Fruit fly (Drosophila melanogaster) whole organism, wandering third instar larva: ENCODE results near the gene Prim2.

ENCODE experiments used
- Abd-B ChIP-seq: fragments of >200 bp; optimal IDR thresholded peaks from 2 replicates; lab custom pipeline; 2017; ENCODE audit warnings: missing biosample characterization, missing genetic modification characterization
- CG32264 ChIP-seq: fragments of 200-800 bp; sonication (Bioruptor generic); optimal IDR thresholded peaks from 2 replicates; lab custom pipeline; 2016; ENCODE audit warnings: missing biosample characterization, missing genetic modification characterization
- Vsx2 ChIP-seq: fragments of 200-300, 225-300 bp; sonication (Bioruptor generic); optimal IDR thresholded peaks from 2 replicates; lab custom pipeline; 2018; ENCODE audit warnings: missing biosample characterization, missing genetic modification characterization; ENCODE audit not compliant: partially characterized antibody
- h ChIP-seq: fragments of 200-800 bp; sonication (Bioruptor generic); optimal IDR thresholded peaks from 3 replicates; lab custom pipeline; 2016; ENCODE audit warnings: missing biosample characterization, mild to moderate bottlenecking, missing genetic modification characterization
- jim ChIP-seq: fragments of 175-275, 200-325 bp; sonication (Bioruptor generic); optimal IDR thresholded peaks from 2 replicates; lab custom pipeline; 2016; ENCODE audit warnings: missing biosample characterization, mild to moderate bottlenecking, missing genetic modification characterization
- psq ChIP-seq: fragments of 200-800 bp; sonication (Bioruptor generic); optimal IDR thresholded peaks from 3 replicates; lab custom pipeline; 2017; ENCODE audit warnings: missing biosample characterization, mild to moderate bottlenecking, missing genetic modification characterization, moderate library complexity
- usp ChIP-seq: fragments of >200 bp; optimal IDR thresholded peaks from 2 replicates; lab custom pipeline; 2017; ENCODE audit warnings: missing biosample characterization, missing genetic modification characterization

- TF ChIP-seq Abd-B (GFP tag; lab: Kevin White, UChicago) = no peak
- no peak for TF ChIP-seq Vsx2 (GFP tag; lab: Kevin White, UChicago)
- TF ChIP-seq psq = peak; percentile 59
- TF ChIP-seq usp (GFP tag; lab: Kevin White, UChicago) = no peak
- peak; percentile 76 for TF ChIP-seq h (GFP tag; lab: Kevin White, UChicago)
- no peak for TF ChIP-seq CG32264 (GFP tag; lab: Kevin White, UChicago)
- TF ChIP-seq jim = no peak
Observed at dm6 chr3L:20398243-20399222, 37.1 kb upstream of the Prim2 start.
